Worm (Caenorhabditis elegans): ENCODE results near the gene srx-47.
"Not testable (repeated sequence)": the region's sequence is repeated elsewhere in the genome, so short reads cannot be mapped to it uniquely, and the experiment has no call there.

Gene srx-47

DNA sequence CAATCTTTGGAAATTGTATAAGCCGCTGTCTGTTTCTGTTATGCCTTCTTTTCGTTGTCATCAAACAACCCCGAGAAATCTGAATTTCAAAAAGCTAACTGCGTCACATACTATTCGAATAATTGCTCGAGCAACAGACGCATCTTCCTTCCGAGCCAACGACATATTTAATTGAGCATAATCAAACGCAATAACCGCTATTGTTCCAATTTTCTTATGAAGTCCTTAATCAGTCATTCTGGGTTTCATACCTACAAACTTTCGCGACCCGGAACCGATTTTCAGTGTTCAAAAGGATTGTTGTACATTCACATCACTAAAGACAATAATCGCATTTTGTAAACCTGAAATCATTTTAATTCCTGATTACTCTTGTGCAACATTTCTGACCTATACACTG, 8.0 kb upstream of the srx-47 start (continued):
- TF ChIP-seq ceh-40 (GFP tag; IDR thresholded peaks at IDR 0.05) (peak; percentile 71; the same call in 1 of the 2 replicates), let-526 (GFP tag; IDR thresholded peaks at IDR 0.05) (peak; percentile 58; the same call in 1 of the 2 replicates), attf-6 (GFP tag; IDR thresholded peaks at IDR 0.05) (0 out of 2 replicates have a peak, but pooled peaks have one; percentile 37), egl-18 (GFP tag; IDR thresholded peaks at IDR 0.05) (peak; percentile 74; the same call in 1 of the 2 replicates), mcd-1 (GFP tag; IDR thresholded peaks at IDR 0.05) (peak; percentile 27; the same call in 1 of the 2 replicates), F39B2.1 (GFP tag; IDR thresholded peaks at IDR 0.05) (peak; percentile 85), ztf-6 (GFP tag; IDR thresholded peaks at IDR 0.05) (0 out of 2 replicates have a peak, but pooled peaks have one; percentile 18), nfya-2 (GFP tag; IDR thresholded peaks at IDR 0.05) (0 out of 2 replicates have a peak, but pooled peaks have one; percentile 53), Y79H2A.3 (GFP tag; conservative IDR thresholded peaks at IDR 0.05) (peak; percentile 99), cebp-1 (GFP tag; IDR thresholded peaks at IDR 0.05) (peak; percentile 78), madf-6 (GFP tag; IDR thresholded peaks at IDR 0.05) (peak; percentile 61), madf-3 (GFP tag; IDR thresholded peaks at IDR 0.05) (peak; percentile 91), hmg-1.2 (GFP tag; IDR thresholded peaks at IDR 0.05) (peak; percentile 63), lag-1 (GFP tag; IDR thresholded peaks at IDR 0.05) (peak; percentile 73; the same call in 1 of the 2 replicates), pbrm-1 (GFP tag; IDR thresholded peaks at IDR 0.05) (peak; percentile 88), Y67H2A.10 (GFP tag; conservative IDR thresholded peaks at IDR 0.05) (peak; percentile 68), C17E4.6 (GFP tag; IDR thresholded peaks at IDR 0.05) (peak; percentile 56; the same call in 1 of the 2 replicates)
- not testable (repeated sequence) for TF ChIP-seq cebp-1 (tag; optimal IDR thresholded peaks at IDR 0.05)

ce11 chrV:9342282-9342681, 7.5 kb upstream of the srx-47 start:
- TF ChIP-seq aptf-2 (GFP tag; conservative IDR thresholded peaks at IDR 0.05) (0 out of 2 replicates have a peak, but pooled peaks have one; percentile 37), egl-18 (GFP tag; IDR thresholded peaks at IDR 0.05) (peak; percentile 70; the same call in 1 of the 2 replicates), Y95B8A.8 (GFP tag; IDR thresholded peaks at IDR 0.05) (peak; percentile 93), hsf-1 (GFP tag; IDR thresholded peaks at IDR 0.05) (peak; percentile 70), ceh-40 (GFP tag; IDR thresholded peaks at IDR 0.05) (0 out of 2 replicates have a peak, but pooled peaks have one; percentile 35), D2030.7 (GFP tag; IDR thresholded peaks at IDR 0.05) (peak; percentile 37), ekl-4 (GFP tag; IDR thresholded peaks at IDR 0.05) (peak; percentile 83), ztf-25 (GFP tag; IDR thresholded peaks at IDR 0.05) (0 out of 2 replicates have a peak, but pooled peaks have one; percentile 16), F39B2.1 (GFP tag; IDR thresholded peaks at IDR 0.05) (peak; percentile 88; the same call in 1 of the 2 replicates), F37B4.10 (GFP tag; IDR thresholded peaks at IDR 0.05) (peak; percentile 94; the same call in 1 of the 2 replicates), C17E4.6 (GFP tag; IDR thresholded peaks at IDR 0.05) (peak; percentile 93), Y53G8AR.9 (GFP tag; conservative IDR thresholded peaks at IDR 0.05) (peak; percentile 97), cebp-2 (GFP tag; IDR thresholded peaks at IDR 0.05) (peak; percentile 95), Y56A3A.18 (GFP tag; IDR thresholded peaks at IDR 0.05) (peak; percentile 96), pbrm-1 (GFP tag; IDR thresholded peaks at IDR 0.05) (peak; percentile 87), madf-3 (GFP tag; IDR thresholded peaks at IDR 0.05) (peak; percentile 90), let-526 (GFP tag; IDR thresholded peaks at IDR 0.05) (peak; percentile 72; the same call in 1 of the 2 replicates), ceh-58 (GFP tag; IDR thresholded peaks at IDR 0.05) (peak; percentile 65; the same call in 1 of the 2 replicates), nfyb-1 (GFP tag; IDR thresholded peaks at IDR 0.05) (peak; percentile 87), egl-44 (GFP tag; IDR thresholded peaks at IDR 0.05) (0 out of 2 replicates have a peak, but pooled peaks have one; percentile 41), Y79H2A.3 (GFP tag; conservative IDR thresholded peaks at IDR 0.05) (peak; percentile 98), attf-6 (GFP tag; IDR thresholded peaks at IDR 0.05) (peak; percentile 75), hmg-1.2 (GFP tag; IDR thresholded peaks at IDR 0.05) (peak; percentile 67; the same call in 1 of the 2 replicates), cebp-1 (GFP tag; IDR thresholded peaks at IDR 0.05) (peak; percentile 70; the same call in 1 of the 2 replicates), cebp-1 (tag; optimal IDR thresholded peaks at IDR 0.05) (peak; percentile 22), mcd-1 (GFP tag; IDR thresholded peaks at IDR 0.05) (peak; percentile 58), rcor-1 (GFP tag; IDR thresholded peaks at IDR 0.05) (peak; percentile 70), lin-26 (GFP tag; IDR thresholded peaks at IDR 0.05) (peak; percentile 76; the same call in 1 of the 2 replicates), nfya-2 (GFP tag; IDR thresholded peaks at IDR 0.05) (peak; percentile 85; the same call in 1 of the 2 replicates), attf-3 (GFP tag; conservative IDR thresholded peaks at IDR 0.05) (peak; percentile 42; the same call in 1 of the 2 replicates), Y67H2A.10 (GFP tag; conservative IDR thresholded peaks at IDR 0.05) (0 out of 2 replicates have a peak, but pooled peaks have one; percentile 23), B0019.2 (GFP tag; conservative IDR thresholded peaks at IDR 0.05) (0 out of 2 replicates have a peak, but pooled peaks have one; percentile 17), hmg-20 (GFP tag; IDR thresholded peaks at IDR 0.05) (peak; percentile 79; the same call in 1 of the 2 replicates), C06A6.2 (GFP tag; conservative IDR thresholded peaks at IDR 0.05) (peak; percentile 75), lir-1 (GFP tag; conservative IDR thresholded peaks at IDR 0.05) (0 out of 2 replicates have a peak, but pooled peaks have one; percentile 24), madf-6 (GFP tag; IDR thresholded peaks at IDR 0.05) (peak; percentile 70), ceh-100 (GFP tag; IDR thresholded peaks at IDR 0.05) (peak; percentile 59; the same call in 1 of the 2 replicates), K11D2.4 (GFP tag; IDR thresholded peaks at IDR 0.05) (peak; percentile 93), bed-2 (GFP tag; IDR thresholded peaks at IDR 0.05) (0 out of 2 replicates have a peak, but pooled peaks have one; percentile 15), ztf-28 (GFP tag; IDR thresholded peaks at IDR 0.05) (peak; percentile 78)

All from whole organism, young adult.